Worm (Caenorhabditis elegans) whole organism, early embryonic: ENCODE results near the gene D1044.1.

Experiments
- B0310.2 ChIP-seq: sonication (generic microtip); optimal IDR thresholded peaks from 2 replicates; lab custom pipeline; 2016; ENCODE audit warnings: mild to moderate bottlenecking, missing genetic modification characterization, missing compliant biosample characterization
- ama-1 ChIP-seq: fragments of 150-350 bp; optimal IDR thresholded peaks from 2 replicates; lab custom pipeline; 2014
- flt-1 ChIP-seq: fragments of 200-800 bp; sonication (Bioruptor generic); IDR thresholded peaks from 2 replicates; pipeline ENCODE4 v1.3.6; 2022; ENCODE audit warnings: missing genetic modification characterization, missing compliant biosample characterization
- hmbx-1 ChIP-seq: sonication (generic microtip); optimal IDR thresholded peaks from 2 replicates; lab custom pipeline; 2016; ENCODE audit warnings: mild to moderate bottlenecking, missing genetic modification characterization, missing compliant biosample characterization
- hmg-4 ChIP-seq: fragments of 200-800 bp; sonication (Bioruptor generic); optimal IDR thresholded peaks from 2 replicates; lab custom pipeline; 2018; ENCODE audit warnings: mild to moderate bottlenecking, missing genetic modification characterization, missing compliant biosample characterization
- hnd-1 ChIP-seq: sonication (generic microtip); optimal IDR thresholded peaks from 2 replicates; lab custom pipeline; 2016; ENCODE audit warnings: missing genetic modification characterization, missing compliant biosample characterization
- scrt-1 ChIP-seq: fragments of 200-800 bp; sonication (Bioruptor generic); IDR thresholded peaks from 2 replicates; pipeline ENCODE4 v1.3.6; 2022; ENCODE audit warnings: missing genetic modification characterization, missing compliant biosample characterization

DNA sequence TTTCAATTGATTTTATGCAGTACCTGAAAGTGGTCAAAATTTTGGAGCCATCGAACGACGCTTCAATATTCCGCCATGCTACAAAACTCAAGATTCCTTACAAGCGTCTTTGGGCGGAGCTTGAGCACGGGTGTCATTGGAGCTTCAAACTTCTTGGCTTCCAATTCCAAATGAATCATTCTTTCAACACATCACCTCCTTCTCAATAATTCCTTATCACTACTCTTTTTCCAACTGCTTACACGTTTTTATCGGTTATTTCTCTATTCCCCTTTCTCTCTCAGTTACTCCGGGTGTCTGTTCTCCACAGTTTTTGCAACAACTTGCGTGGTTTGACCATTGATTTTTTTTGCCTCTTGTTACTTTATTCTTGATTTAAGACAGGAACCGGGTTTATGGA lies 2.6 kb downstream of the D1044.1 start, which contains the start of gene F09F7.5:
- no peak for TF ChIP-seq B0310.2 (tag; lab: Kevin White, UChicago)
- no peak for TF ChIP-seq scrt-1 (GFP tag; lab: Robert Waterston, UW)
- TF ChIP-seq hmbx-1 (tag; lab: Kevin White, UChicago) = no peak
- no peak for TF ChIP-seq ama-1 (lab: Kevin White, UChicago)
- TF ChIP-seq hmg-4 (GFP tag; lab: Kevin White, UChicago) = no peak
- TF ChIP-seq flt-1 (GFP tag; lab: Robert Waterston, UW) = no peak
- TF ChIP-seq hnd-1 (tag; lab: Kevin White, UChicago) = no peak
